Worm (Caenorhabditis elegans): Measurements from ENCODE around the gene aqp-2.

Gene aqp-2

ce11 chrII:9284358-9285170 is 22.8 kb upstream of the aqp-2 start:
- no peak for TF ChIP-seq lsy-12 (tag; optimal IDR thresholded peaks at IDR 0.05)
- TF ChIP-seq ztf-11 (tag; optimal IDR thresholded peaks at IDR 0.05), result no peak
- TF ChIP-seq R02D3.7 (tag; optimal IDR thresholded peaks at IDR 0.05), result no peak
- no peak for TF ChIP-seq tbx-2 (tag; optimal IDR thresholded peaks at IDR 0.05)
- no peak for TF ChIP-seq nhr-28 (tag; optimal IDR thresholded peaks at IDR 0.05)
- TF ChIP-seq zag-1 (tag; optimal IDR thresholded peaks at IDR 0.05), result no peak
- no peak for TF ChIP-seq nhr-12 (tag; optimal IDR thresholded peaks at IDR 0.05)
- no peak for TF ChIP-seq fos-1 (tag; optimal IDR thresholded peaks at IDR 0.05)
- no peak for TF ChIP-seq elt-3 (tag; optimal IDR thresholded peaks at IDR 0.05)
- TF ChIP-seq jun-1 (tag; optimal IDR thresholded peaks at IDR 0.05), result no peak
- TF ChIP-seq egl-5 (tag; optimal IDR thresholded peaks at IDR 0.05), result no peak
- TF ChIP-seq daf-12 (tag; optimal IDR thresholded peaks at IDR 0.05), result no peak
- TF ChIP-seq nhr-23 (tag; optimal IDR thresholded peaks at IDR 0.05), result no peak
- TF ChIP-seq mml-1 (tag; optimal IDR thresholded peaks at IDR 0.05), result no peak
- TF ChIP-seq skn-1 (tag; optimal IDR thresholded peaks at IDR 0.05), result no peak
- no peak for TF ChIP-seq lin-15B (tag; optimal IDR thresholded peaks at IDR 0.05)
- TF ChIP-seq unc-39 (tag; optimal IDR thresholded peaks at IDR 0.05), result no peak
- TF ChIP-seq sea-2 (GFP tag; optimal IDR thresholded peaks at IDR 0.05), result no peak
- no peak for TF ChIP-seq elt-1 (tag; optimal IDR thresholded peaks at IDR 0.05)
- peak; percentile 81 for TF ChIP-seq nfya-1 (tag; optimal IDR thresholded peaks at IDR 0.05; ENCODE audit: insufficient read depth)
- TF ChIP-seq ceh-28 (tag; optimal IDR thresholded peaks at IDR 0.05), result no peak
- TF ChIP-seq nhr-77 (tag; optimal IDR thresholded peaks at IDR 0.05), result no peak
- no peak for TF ChIP-seq aly-2 (tag; optimal IDR thresholded peaks at IDR 0.05)
- peak; percentile 71 for TF ChIP-seq pha-4 (tag; optimal IDR thresholded peaks at IDR 0.05)
- peak; percentile 7 for TF ChIP-seq nhr-76 (tag; optimal IDR thresholded peaks at IDR 0.05)
- TF ChIP-seq nhr-11 (tag; optimal IDR thresholded peaks at IDR 0.05), result no peak
- no peak for TF ChIP-seq nhr-67 (tag; optimal IDR thresholded peaks at IDR 0.05)
- peak; percentile 72 for TF ChIP-seq pqm-1 (tag; optimal IDR thresholded peaks at IDR 0.05)
- peak; percentile 19 for TF ChIP-seq ama-1 (optimal IDR thresholded peaks at IDR 0.05)
- TF ChIP-seq fkh-10 (GFP tag; optimal IDR thresholded peaks at IDR 0.05), result no peak
- TF ChIP-seq elt-2 (tag; optimal IDR thresholded peaks at IDR 0.05), result peak; percentile 19
- TF ChIP-seq egl-27 (tag; optimal IDR thresholded peaks at IDR 0.05), result no peak
- peak; percentile 19 for TF ChIP-seq nhr-25 (tag; optimal IDR thresholded peaks at IDR 0.05)
- no peak for TF ChIP-seq lin-39 (tag; optimal IDR thresholded peaks at IDR 0.05)
- no peak for TF ChIP-seq ceh-9 (tag; optimal IDR thresholded peaks at IDR 0.05)
- TF ChIP-seq nhr-237 (tag; optimal IDR thresholded peaks at IDR 0.05), result no peak
- no peak for TF ChIP-seq hmg-11 (tag; optimal IDR thresholded peaks at IDR 0.05)
- TF ChIP-seq snpc-4 (tag; optimal IDR thresholded peaks at IDR 0.05), result no peak
- TF ChIP-seq ceh-16 (tag; optimal IDR thresholded peaks at IDR 0.05), result no peak
- no peak for TF ChIP-seq mdl-1 (tag; optimal IDR thresholded peaks at IDR 0.05)
- TF ChIP-seq fkh-2 (tag; optimal IDR thresholded peaks at IDR 0.05), result no peak
- no peak for TF ChIP-seq unc-62 (GFP tag; optimal IDR thresholded peaks at IDR 0.05)
- no peak for TF ChIP-seq ceh-82 (tag; optimal IDR thresholded peaks at IDR 0.05)
- TF ChIP-seq ztf-4 (tag; optimal IDR thresholded peaks at IDR 0.05), result peak; percentile 34
- TF ChIP-seq eor-1 (tag; optimal IDR thresholded peaks at IDR 0.05), result no peak
- TF ChIP-seq nhr-43 (tag; optimal IDR thresholded peaks at IDR 0.05; ENCODE audit: poor library complexity, severe bottlenecking), result no peak
- no peak for TF ChIP-seq ZK546.5 (tag; optimal IDR thresholded peaks at IDR 0.05)

Data from whole organism, L3 larva.